Worm (Caenorhabditis elegans) whole organism, L4/young adult: ENCODE measurements around the gene pap-3.

Experiments used
- W03F9.2 ChIP-seq: fragments of 150-350 bp; optimal IDR thresholded peaks from 2 replicates; lab custom pipeline; 2014; ENCODE audit warnings: missing biosample characterization, missing genetic modification characterization
- dao-5 ChIP-seq: sonication (generic microtip); optimal IDR thresholded peaks from 2 replicates; lab custom pipeline; 2016; ENCODE audit warnings: missing genotype, missing genetic modification characterization, moderate library complexity, missing compliant biosample characterization
- him-1 ChIP-seq: sonication (generic microtip); optimal IDR thresholded peaks from 2 replicates; lab custom pipeline; 2016; ENCODE audit warnings: missing genotype, missing genetic modification reagents, missing genetic modification characterization, missing compliant biosample characterization

Gene pap-3

ce11 chrII:11765506-11766152 is 50.7 kb downstream of the pap-3 start:
- TF ChIP-seq him-1, result no peak
- no peak for TF ChIP-seq W03F9.2
- TF ChIP-seq dao-5, result no peak
